Fruit fly (Drosophila melanogaster): ENCODE results near the gene S6k.
A peak's percentile ranks its signal among the peaks of the same experiment; 100 is the strongest.

S6k gene

dm6 chr3L:5807370-5808100 is 3.2 kb downstream of the S6k start (continued):
- TF ChIP-seq knrl (GFP tag; IDR thresholded peaks at IDR 0.05; ENCODE audit: partially characterized antibody) (no peak), B-H1 (GFP tag; IDR thresholded peaks at IDR 0.05) (no peak; the same call in 2 of the 3 replicates), CG10462 (GFP tag; optimal IDR thresholded peaks at IDR 0.05) (no peak), CG1233 (GFP tag; optimal IDR thresholded peaks at IDR 0.05) (no peak), CG13287 (GFP tag; IDR thresholded peaks at IDR 0.05; ENCODE audit: partially characterized antibody) (no peak), CG12942 (GFP tag; optimal IDR thresholded peaks at IDR 0.05) (no peak), nau (GFP tag; optimal IDR thresholded peaks at IDR 0.05) (no peak), slbo (GFP tag; IDR thresholded peaks at IDR 0.05) (no peak), Fer2 (tag; optimal IDR thresholded peaks at IDR 0.05) (no peak), BtbVII (GFP tag; optimal IDR thresholded peaks at IDR 0.05) (peak; percentile 5), Mad (GFP tag; optimal IDR thresholded peaks at IDR 0.05) (no peak), NK7.1 (GFP tag; optimal IDR thresholded peaks at IDR 0.05) (peak; percentile 6), nerfin-2 (GFP tag; IDR thresholded peaks at IDR 0.05; ENCODE audit: partially characterized antibody) (no peak), CG12659 (GFP tag; optimal IDR thresholded peaks at IDR 0.05) (no peak), fu2 (GFP tag; optimal IDR thresholded peaks at IDR 0.05) (no peak), CG17829 (tag; optimal IDR thresholded peaks at IDR 0.05) (no peak), crol (GFP tag; IDR thresholded peaks at IDR 0.05) (peak; percentile 37; the same call in 1 of the 2 replicates), CG33213 (GFP tag; optimal IDR thresholded peaks at IDR 0.05) (no peak), CG9817 (tag; optimal IDR thresholded peaks at IDR 0.05) (no peak), CG6683 (GFP tag; optimal IDR thresholded peaks at IDR 0.05) (no peak), Sry-δ (GFP tag; optimal IDR thresholded peaks at IDR 0.05) (no peak), lilli (GFP tag; optimal IDR thresholded peaks at IDR 0.05) (peak; percentile 1), corto (GFP tag; optimal IDR thresholded peaks at IDR 0.05) (no peak), CG2712 (tag; optimal IDR thresholded peaks at IDR 0.05) (no peak), chinmo (GFP tag; IDR thresholded peaks at IDR 0.05; ENCODE audit: partially characterized antibody) (peak; percentile 45; the same call in 1 of the 4 replicates), YL-1 (GFP tag; optimal IDR thresholded peaks at IDR 0.05) (no peak), Sox102F (GFP tag; optimal IDR thresholded peaks at IDR 0.05) (no peak), CG6854 (GFP tag; optimal IDR thresholded peaks at IDR 0.05) (no peak), sob (GFP tag; IDR thresholded peaks at IDR 0.05) (0 out of 2 replicates have a peak, but pooled peaks have one; percentile 47), GATAe (GFP tag; conservative IDR thresholded peaks at IDR 0.05) (no peak), trh (GFP tag; optimal IDR thresholded peaks at IDR 0.05) (no peak), gro (GFP tag; optimal IDR thresholded peaks at IDR 0.05) (peak; percentile 9), CG6689 (GFP tag; IDR thresholded peaks at IDR 0.05) (no peak), Six4 (GFP tag; optimal IDR thresholded peaks at IDR 0.05) (no peak), sqz (GFP tag; optimal IDR thresholded peaks at IDR 0.05) (no peak), Sin3A (optimal IDR thresholded peaks at IDR 0.05) (no peak), chif (GFP tag; optimal IDR thresholded peaks at IDR 0.05) (no peak), hbn (GFP tag; IDR thresholded peaks at IDR 0.05; ENCODE audit: partially characterized antibody) (no peak), CG7987 (GFP tag; optimal IDR thresholded peaks at IDR 0.05) (no peak), CG10366 (GFP tag; IDR thresholded peaks at IDR 0.05) (no peak), gfzf (GFP tag; optimal IDR thresholded peaks at IDR 0.05) (no peak), exex (tag; optimal IDR thresholded peaks at IDR 0.05) (peak; percentile 70), Fer1 (GFP tag; optimal IDR thresholded peaks at IDR 0.05) (peak; percentile 61), ash1 (GFP tag; optimal IDR thresholded peaks at IDR 0.05) (no peak), da (GFP tag; optimal IDR thresholded peaks at IDR 0.05) (no peak), dan (GFP tag; IDR thresholded peaks at IDR 0.05) (no peak), pita (GFP tag; optimal IDR thresholded peaks at IDR 0.05) (no peak), grn (GFP tag; optimal IDR thresholded peaks at IDR 0.05) (peak; percentile 39), Dip2 (GFP tag; IDR thresholded peaks at IDR 0.05) (no peak), Fer3 (tag; optimal IDR thresholded peaks at IDR 0.05) (no peak)

Data from whole organism, embryonic.